Worm (Caenorhabditis elegans): Measurements from ENCODE around the gene Y37E11B.7.

Gene Y37E11B.7

DNA sequence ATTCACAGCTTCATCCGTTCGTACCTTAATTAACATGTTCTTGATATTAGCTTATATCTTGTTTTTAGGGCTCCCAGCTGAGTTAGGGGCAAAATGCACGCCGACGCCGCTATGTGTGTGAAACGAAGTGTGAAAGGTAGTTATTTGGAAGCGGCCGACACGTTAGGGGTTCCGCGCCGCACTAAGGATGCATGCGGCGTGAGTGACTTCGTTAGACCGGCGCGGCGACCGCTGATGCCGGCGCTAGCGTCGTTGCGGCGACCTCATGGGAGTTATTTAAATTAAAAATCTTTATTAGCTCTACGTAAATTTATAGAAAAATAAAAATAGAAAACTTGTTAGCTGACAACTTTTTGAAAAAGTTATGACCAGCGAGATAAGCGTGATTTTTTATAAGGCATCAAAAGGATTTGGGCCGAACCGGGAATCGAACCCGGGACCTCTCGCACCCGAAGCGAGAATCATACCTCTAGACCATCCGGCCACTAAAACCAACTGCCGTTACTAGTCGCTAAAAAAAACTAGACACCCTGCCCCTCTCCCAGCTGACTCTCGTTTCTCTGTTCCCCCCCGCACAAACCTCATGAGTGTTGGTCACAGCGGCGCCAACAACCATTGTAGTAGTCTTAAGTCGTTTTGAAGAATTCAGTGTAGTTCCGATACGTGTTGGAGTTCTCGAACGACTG is 48.0 kb downstream of the Y37E11B.7 start (continued):
- no peak for TF ChIP-seq F16B12.6 (tag; optimal IDR thresholded peaks at IDR 0.05)
- TF ChIP-seq snpc-4 (tag; optimal IDR thresholded peaks at IDR 0.05): peak; percentile 42
- no peak for TF ChIP-seq elt-3 (tag; optimal IDR thresholded peaks at IDR 0.05)
- TF ChIP-seq pqm-1 (tag; optimal IDR thresholded peaks at IDR 0.05): no peak
- TF ChIP-seq nhr-90 (tag; optimal IDR thresholded peaks at IDR 0.05; ENCODE audit: poor library complexity): peak; percentile 70
- peak; percentile 13 for TF ChIP-seq sox-4 (tag; optimal IDR thresholded peaks at IDR 0.05)
- TF ChIP-seq ceh-82 (tag; optimal IDR thresholded peaks at IDR 0.05): peak; percentile 20 to 63 (median 38)

Measured in whole organism, L1 larva.